Worm (Caenorhabditis elegans): ENCODE results near the gene T02G5.15.

Gene T02G5.15

DNA sequence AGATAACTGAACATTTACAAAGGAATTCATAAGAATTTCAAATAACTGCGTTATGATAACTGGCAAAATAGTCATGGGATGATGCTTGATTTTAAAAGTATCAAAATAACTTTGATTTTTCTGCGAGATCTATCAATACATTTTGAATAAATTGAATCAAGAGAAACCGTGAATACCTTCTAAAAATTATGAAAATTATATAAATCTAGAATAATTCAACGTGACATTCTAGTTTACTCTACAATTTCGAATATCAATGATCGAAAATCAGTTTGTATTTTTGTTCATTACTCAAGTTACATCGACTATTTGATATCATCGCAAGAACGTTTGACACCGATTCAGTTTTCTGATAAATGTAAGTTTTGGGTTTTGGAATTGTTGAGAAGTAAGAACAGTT lies 22.4 kb upstream of the T02G5.15 start, which contains the start of gene acs-6:
Gene acs-6 (plus strand): TSS at position 301 of the 400 bp plus-strand sequence.
- TF ChIP-seq dao-5 (tag; optimal IDR thresholded peaks at IDR 0.05), result no peak
- no peak for TF ChIP-seq him-1 (tag; optimal IDR thresholded peaks at IDR 0.05)
- no peak for TF ChIP-seq W03F9.2 (tag; optimal IDR thresholded peaks at IDR 0.05)

DNA sequence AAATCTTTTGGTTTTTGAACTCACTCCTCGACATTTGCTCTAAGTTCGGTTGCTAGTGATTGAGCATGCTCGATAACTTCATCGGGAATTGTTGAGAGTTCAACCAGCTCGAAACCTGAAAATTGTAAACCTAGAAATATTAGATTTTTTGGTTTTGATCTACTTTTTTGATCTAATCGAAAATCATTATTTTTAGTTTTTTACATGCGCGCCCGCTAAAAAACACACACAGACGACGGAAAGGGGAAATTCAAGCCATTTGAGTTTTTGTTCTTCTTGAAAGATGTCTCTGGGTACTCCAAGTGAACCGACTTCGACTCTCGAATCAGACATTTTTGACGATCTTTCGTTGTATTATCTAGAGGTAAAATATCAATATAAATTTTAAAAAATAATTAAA lies 18.7 kb upstream of the T02G5.15 start, which contains the start of gene nos-2:
Gene nos-2 (plus strand): TSS at position 228 of the 400 bp plus-strand sequence.
- TF ChIP-seq dao-5 (tag; optimal IDR thresholded peaks at IDR 0.05) (no peak), W03F9.2 (tag; optimal IDR thresholded peaks at IDR 0.05) (no peak), him-1 (tag; optimal IDR thresholded peaks at IDR 0.05) (no peak)

DNA sequence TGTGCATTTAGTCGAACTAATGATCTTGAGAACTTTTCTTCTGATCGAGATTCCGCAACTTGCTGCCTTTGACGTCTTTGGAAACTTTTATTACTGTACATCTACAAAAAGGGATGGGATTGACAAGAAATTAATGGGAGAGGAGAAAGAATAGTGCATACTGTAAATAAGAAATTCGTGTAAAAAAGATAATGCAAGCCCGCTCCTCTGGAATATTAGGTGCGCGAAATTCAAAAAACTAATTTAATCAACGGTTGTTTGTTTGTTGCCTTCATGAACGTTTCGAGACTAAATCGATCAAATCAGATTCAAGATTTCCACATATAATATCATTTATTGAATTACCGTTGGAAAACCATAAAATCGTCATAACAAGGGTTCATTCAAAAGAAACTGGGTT lies 14.3 kb upstream of the T02G5.15 start, which contains the start of gene him-14:
Gene him-14 (minus strand): TSS at position 101 of the 400 bp plus-strand sequence.
- TF ChIP-seq W03F9.2 (tag; optimal IDR thresholded peaks at IDR 0.05) (no peak), dao-5 (tag; optimal IDR thresholded peaks at IDR 0.05) (no peak), him-1 (tag; optimal IDR thresholded peaks at IDR 0.05) (no peak)

DNA sequence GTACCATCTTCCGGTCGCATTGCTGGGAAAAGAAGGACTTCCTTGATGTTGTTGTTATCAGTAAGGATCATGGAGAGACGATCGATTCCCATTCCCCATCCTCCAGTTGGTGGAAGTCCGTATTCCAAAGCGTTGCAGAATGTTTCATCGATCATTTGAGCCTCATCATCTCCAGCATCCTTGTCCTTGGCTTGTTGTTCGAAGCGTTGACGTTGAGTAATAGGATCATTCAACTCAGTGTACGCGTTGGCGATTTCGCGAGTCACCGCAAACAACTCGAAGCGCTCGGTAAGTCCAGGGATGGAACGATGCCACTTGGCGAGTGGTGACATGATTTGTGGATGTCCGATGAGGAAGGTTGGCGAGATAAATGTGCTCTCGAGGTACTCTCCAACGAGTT lies 13.7 kb upstream of the T02G5.15 start:
- TF ChIP-seq him-1 (tag; optimal IDR thresholded peaks at IDR 0.05) (no peak), dao-5 (tag; optimal IDR thresholded peaks at IDR 0.05) (no peak)

DNA sequence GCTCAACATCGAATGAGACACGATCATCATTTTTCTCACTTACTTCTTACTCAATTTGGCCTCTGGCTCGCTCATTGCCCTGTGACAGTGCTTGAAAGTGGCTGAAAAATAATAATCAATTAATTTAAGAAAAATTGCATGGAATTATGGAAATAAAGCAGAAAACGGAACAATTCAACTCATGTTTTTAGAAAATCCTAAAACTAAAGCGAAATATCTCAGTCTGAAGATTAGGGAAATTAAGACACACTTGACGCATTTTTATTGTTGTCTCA lies 11.9 kb upstream of the T02G5.15 start, which contains the start of gene kars-1:
Gene kars-1 (minus strand): TSS at position 101 of the 275 bp plus-strand sequence.
- TF ChIP-seq him-1 (tag; optimal IDR thresholded peaks at IDR 0.05) (no peak), W03F9.2 (tag; optimal IDR thresholded peaks at IDR 0.05) (no peak), dao-5 (tag; optimal IDR thresholded peaks at IDR 0.05) (no peak)

DNA sequence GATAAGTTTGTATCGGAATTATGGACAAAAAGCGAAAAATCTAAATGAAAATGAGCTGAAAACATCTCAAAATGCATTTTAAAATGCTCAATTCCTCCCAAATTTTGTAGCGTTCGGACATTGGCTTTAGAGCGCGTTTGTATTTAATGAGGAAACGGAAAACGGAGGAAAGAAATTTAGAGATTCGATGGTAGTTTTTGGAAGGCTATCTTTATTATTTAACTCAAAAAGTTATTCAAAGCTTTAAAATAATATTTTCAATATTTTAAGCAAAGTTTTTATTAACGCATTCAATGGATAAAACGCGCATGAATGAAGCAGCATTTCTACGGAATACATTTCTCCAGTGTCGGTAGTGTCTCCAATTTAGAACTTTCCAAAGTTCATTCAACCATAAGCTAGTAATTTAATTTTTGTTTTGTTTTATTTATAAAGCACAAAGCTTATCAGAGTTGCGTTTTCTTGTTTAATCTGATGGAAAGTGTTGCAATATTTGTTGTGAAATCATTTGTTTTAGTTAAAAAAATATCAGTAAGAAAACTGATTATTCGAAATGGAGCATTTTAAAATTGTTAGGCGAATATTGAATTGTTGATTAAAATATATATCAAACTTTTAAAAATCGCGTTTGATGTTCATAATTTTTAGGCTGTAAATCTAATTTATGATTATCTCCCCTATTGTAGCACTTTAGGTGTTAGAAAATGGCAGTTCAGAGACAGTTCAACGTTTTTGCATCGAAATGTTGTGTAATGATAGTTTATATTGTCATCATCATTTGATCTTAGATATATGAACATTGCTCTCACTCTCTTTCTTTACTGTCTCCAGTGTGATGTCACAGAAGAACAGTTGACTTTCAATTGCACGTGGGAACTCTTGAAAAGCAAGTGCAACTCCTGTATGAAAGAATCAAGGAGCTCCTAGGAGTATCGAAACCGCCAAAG lies 11.3 kb upstream of the T02G5.15 start:
- TF ChIP-seq dao-5 (tag; optimal IDR thresholded peaks at IDR 0.05) (no peak), W03F9.2 (tag; optimal IDR thresholded peaks at IDR 0.05) (peak; percentile 58), him-1 (tag; optimal IDR thresholded peaks at IDR 0.05) (peak; percentile 11)

DNA sequence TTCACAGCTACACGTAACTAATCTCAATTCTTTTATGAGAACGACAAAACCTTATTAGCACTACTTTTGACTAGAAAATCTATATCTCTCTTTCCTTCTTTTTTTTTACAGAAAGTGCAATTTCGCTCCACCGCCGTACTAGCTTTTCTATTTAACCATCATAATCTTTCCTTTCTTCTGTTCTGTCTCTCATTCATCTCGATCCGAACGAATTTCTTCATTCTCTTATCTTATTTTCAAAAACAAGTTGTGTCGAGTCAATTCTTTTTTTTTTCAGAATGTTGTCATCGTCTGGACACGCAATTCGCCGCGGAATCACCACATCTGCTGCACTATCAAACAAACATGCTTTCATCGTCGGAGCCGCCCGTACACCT lies 10.6 kb upstream of the T02G5.15 start, which contains the start of gene kat-1:
Gene kat-1 (plus strand): TSS at position 278 of the 377 bp plus-strand sequence.
- TF ChIP-seq W03F9.2 (tag; optimal IDR thresholded peaks at IDR 0.05) (no peak), him-1 (tag; optimal IDR thresholded peaks at IDR 0.05) (no peak), dao-5 (tag; optimal IDR thresholded peaks at IDR 0.05) (no peak)

DNA sequence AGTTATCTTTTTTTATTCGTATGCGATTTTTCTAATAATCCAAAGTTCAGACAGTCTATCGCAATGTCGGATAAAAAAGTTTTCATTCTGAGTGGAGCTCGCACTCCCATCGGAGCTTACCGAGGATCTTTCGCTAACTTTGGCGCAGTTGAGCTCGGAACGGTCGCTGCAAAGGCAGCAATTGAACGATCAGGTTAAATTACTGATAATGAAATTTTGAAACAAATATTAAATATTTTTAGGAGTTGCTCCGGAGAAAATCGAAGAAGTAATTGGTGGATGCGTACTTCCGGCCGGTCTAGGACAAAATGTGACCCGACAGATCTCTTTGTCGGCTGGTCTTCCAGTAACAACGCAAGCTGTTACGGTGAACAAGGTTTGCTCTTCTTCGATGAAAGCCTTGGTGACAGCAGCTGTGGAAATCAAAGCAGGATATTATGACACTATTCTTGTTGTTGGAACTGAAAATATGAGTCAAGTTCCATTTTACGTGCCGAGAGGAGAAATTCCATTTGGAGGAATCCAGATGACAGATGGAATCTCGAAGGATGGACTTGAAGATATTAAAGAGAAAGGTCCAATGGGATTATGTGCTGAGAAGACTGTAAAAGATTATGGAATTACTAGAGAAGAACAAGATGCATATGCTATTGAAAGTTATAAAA lies 8.4 kb upstream of the T02G5.15 start, which contains the start of gene T02G5.7:
Gene T02G5.7 (plus strand): TSS at position 51 of the 665 bp plus-strand sequence.
- no peak for TF ChIP-seq him-1 (tag; optimal IDR thresholded peaks at IDR 0.05)
- TF ChIP-seq W03F9.2 (tag; optimal IDR thresholded peaks at IDR 0.05), result no peak
- no peak for TF ChIP-seq dao-5 (tag; optimal IDR thresholded peaks at IDR 0.05)

DNA sequence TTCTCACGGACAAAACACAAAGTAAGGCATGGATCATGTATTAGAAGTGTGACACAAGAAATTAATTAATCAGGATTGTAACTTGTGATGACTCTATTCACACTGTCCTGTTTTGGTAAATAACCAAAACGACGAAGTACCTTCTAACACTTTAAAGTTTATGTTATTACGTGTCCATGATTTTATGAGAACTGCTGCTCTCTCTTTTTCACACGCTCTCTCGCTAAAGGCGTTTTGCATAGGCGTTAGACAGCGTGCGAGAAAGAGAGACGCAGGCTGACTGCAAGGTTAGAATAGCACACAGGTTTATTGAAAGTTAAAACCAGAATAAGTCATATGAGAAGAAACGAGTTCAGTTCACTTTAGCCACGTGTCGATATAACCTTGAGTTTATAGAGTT lies 6.0 kb downstream of the T02G5.15 start:
- TF ChIP-seq him-1 (tag; optimal IDR thresholded peaks at IDR 0.05) (no peak), dao-5 (tag; optimal IDR thresholded peaks at IDR 0.05) (no peak), W03F9.2 (tag; optimal IDR thresholded peaks at IDR 0.05) (no peak)

DNA sequence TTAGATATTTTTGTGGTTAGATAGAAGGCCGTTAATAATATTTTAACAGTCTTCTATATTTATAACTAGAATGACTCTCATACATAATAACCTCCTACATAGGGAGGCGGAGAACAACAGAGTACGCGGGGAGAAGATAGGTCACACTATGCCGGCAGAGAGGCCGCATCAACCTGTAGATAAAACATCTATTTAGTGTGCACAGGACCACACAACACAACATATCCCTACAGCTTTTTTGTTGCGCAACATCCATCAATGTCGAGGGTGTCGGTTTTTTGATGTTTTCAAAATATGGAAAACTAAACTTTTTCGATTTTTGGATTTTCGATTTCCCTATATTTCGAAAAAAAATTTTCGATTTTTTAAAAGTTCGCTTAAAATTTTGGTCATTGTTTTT lies 6.7 kb downstream of the T02G5.15 start:
- TF ChIP-seq W03F9.2 (tag; optimal IDR thresholded peaks at IDR 0.05), result no peak
- TF ChIP-seq him-1 (tag; optimal IDR thresholded peaks at IDR 0.05), result no peak
- TF ChIP-seq dao-5 (tag; optimal IDR thresholded peaks at IDR 0.05), result no peak

DNA sequence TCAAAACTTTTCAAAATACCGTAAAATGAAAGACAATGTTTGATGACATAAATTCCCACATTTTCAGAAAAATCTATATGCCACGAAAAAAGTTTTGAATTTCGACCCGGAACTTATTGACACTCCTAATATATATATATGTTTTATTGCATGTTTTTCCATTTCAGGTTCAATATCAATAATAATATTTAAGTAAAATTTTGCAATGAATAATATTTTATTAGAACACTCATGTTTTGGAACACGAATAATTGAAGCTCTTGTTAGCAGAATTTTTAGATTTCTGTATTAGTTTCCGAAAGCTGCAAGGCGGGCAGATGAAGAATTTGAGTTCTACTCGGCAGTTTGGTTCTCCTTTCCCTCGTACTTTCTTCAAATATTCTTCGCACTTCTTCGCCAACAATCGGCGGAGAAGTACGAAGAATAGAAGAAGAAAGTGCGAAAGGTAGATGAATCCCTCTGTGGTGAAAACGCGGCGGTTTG lies 9.3 kb downstream of the T02G5.15 start, which contains the start of gene T02G5.3:
Gene T02G5.3 (plus strand): TSS at position 51 of the 483 bp plus-strand sequence.
- TF ChIP-seq W03F9.2 (tag; optimal IDR thresholded peaks at IDR 0.05) (no peak), him-1 (tag; optimal IDR thresholded peaks at IDR 0.05) (no peak), dao-5 (tag; optimal IDR thresholded peaks at IDR 0.05) (no peak)

DNA sequence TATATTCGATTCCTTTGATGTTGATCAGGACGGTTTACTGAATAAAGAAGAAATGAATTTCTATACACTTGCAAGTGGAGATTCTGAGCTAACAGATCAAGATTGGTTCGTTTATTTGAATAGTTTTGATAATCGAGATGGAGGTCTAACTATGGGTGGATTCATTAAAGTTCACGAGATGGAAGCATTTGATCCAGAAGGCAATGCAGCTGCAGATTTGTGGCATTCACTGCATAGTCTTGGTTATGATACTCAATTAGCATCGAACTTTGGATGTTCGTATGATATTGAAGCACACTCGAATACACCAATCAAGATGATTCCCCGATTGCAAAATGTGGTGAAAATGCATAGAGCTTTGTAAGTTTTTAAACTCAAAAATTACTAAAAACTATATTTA lies 11.8 kb downstream of the T02G5.15 start:
- TF ChIP-seq dao-5 (tag; optimal IDR thresholded peaks at IDR 0.05) (no peak), W03F9.2 (tag; optimal IDR thresholded peaks at IDR 0.05) (no peak), him-1 (tag; optimal IDR thresholded peaks at IDR 0.05) (no peak)

DNA sequence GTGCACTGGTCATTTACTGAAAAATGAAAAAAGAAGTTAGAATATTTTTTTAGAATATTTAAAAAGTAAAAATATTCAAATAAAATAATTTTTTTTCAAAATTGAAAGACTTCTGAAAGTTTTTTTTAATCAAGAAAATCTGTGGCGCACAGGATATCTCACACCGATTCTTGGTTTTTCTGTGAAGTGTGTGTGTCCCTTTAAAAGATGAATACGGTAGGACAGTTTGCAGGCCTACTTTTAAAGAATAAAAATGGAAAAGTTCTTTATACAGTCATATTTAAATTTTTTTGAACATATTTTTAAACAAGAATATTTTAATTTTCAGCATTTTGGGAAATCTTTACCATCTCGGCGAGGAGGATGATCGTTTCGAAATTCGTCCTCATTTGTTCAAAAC lies 14.5 kb downstream of the T02G5.15 start, which contains the start of gene mct-5:
Gene mct-5 (minus strand): TSS at position 16 of the 400 bp plus-strand sequence.
- TF ChIP-seq dao-5 (tag; optimal IDR thresholded peaks at IDR 0.05), result no peak
- TF ChIP-seq him-1 (tag; optimal IDR thresholded peaks at IDR 0.05), result no peak
- TF ChIP-seq W03F9.2 (tag; optimal IDR thresholded peaks at IDR 0.05), result no peak

DNA sequence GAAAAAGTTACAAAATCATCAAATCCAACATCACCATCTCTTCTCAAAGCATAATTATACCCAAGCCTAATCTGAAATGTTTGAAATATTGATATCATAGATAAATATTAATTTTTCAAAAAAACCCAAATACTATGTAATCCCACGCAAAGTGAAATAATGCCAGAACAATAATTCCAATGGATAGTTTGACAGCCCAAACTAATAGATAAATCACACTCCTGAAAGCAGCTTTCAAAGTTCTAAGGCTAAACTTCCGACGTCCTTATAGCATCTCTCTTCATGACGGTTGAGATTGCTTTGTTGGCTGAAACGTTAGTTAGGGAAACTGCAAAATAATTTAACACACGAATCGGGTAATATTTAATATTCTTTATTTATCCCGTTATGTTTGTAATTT lies 15.1 kb downstream of the T02G5.15 start:
- TF ChIP-seq him-1 (tag; optimal IDR thresholded peaks at IDR 0.05) (no peak), W03F9.2 (tag; optimal IDR thresholded peaks at IDR 0.05) (no peak), dao-5 (tag; optimal IDR thresholded peaks at IDR 0.05) (no peak)
